Worm (Caenorhabditis elegans) whole organism, early embryonic: ENCODE measurements around the gene E02H9.6.

Experiments
- aly-1 ChIP-seq: sonication (generic microtip); optimal IDR thresholded peaks from 2 replicates; lab custom pipeline; 2016; ENCODE audit warnings: missing genetic modification characterization, missing compliant biosample characterization
- ama-1 ChIP-seq: fragments of 150-350 bp; optimal IDR thresholded peaks from 2 replicates; lab custom pipeline; 2014
- ceh-13 ChIP-seq: fragments of 200-800 bp; sonication (Bioruptor generic); optimal IDR thresholded peaks from 2 replicates; lab custom pipeline; 2018; ENCODE audit warnings: mild to moderate bottlenecking, missing genetic modification characterization, missing compliant biosample characterization
- ceh-36 ChIP-seq: sonication (generic microtip); optimal IDR thresholded peaks from 2 replicates; lab custom pipeline; 2016; ENCODE audit warnings: missing genetic modification characterization, inconsistent platforms, missing compliant biosample characterization
- flt-1 ChIP-seq: fragments of 200-800 bp; sonication (Bioruptor generic); IDR thresholded peaks from 2 replicates; pipeline ENCODE4 v1.3.6; 2022; ENCODE audit warnings: missing genetic modification characterization, missing compliant biosample characterization
- pes-1 ChIP-seq: fragments of 200-800 bp; sonication (Bioruptor generic); IDR thresholded peaks from 2 replicates; pipeline ENCODE4 v1.3.6; 2022; ENCODE audit warnings: missing genetic modification reagents, missing genetic modification characterization, missing compliant biosample characterization
- scrt-1 ChIP-seq: fragments of 200-800 bp; sonication (Bioruptor generic); IDR thresholded peaks from 2 replicates; pipeline ENCODE4 v1.3.6; 2022; ENCODE audit warnings: missing genetic modification characterization, missing compliant biosample characterization
- tbx-37 ChIP-seq: fragments of 200-800 bp; sonication (Bioruptor generic); conservative IDR thresholded peaks from 2 replicates; pipeline ENCODE4 v1.3.6; 2022; ENCODE audit warnings: missing genetic modification reagents, missing genetic modification characterization, missing compliant biosample characterization
- tra-4 ChIP-seq: sonication (generic microtip); optimal IDR thresholded peaks from 2 replicates; lab custom pipeline; 2017; ENCODE audit warnings: missing genetic modification characterization, missing compliant biosample characterization

DNA sequence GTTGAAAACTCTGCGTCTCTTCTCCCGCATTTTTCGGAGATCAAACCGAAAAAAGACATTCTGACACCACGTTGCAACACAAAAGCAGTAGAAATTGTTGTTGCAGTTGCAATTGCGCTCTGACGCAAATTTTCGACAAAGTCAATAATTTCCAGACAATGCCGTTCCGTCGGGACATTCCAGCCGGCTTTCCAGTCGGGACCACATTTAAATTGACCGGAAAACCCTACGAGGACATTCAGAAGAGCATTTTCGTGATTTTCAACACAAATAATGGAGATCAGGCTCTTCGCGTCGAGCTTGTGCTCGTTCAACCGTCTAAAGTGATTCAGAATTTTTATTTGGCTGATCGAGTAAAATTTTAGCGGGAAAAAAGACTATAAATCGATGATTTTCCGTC lies 16.9 kb upstream of the E02H9.6 start:
- no peak for TF ChIP-seq ama-1 (lab: Kevin White, UChicago)
- TF ChIP-seq ceh-13 (GFP tag; lab: Kevin White, UChicago) = no peak
- no peak for TF ChIP-seq flt-1 (GFP tag; lab: Robert Waterston, UW)
- TF ChIP-seq scrt-1 (GFP tag; lab: Robert Waterston, UW) = no peak
- TF ChIP-seq aly-1 (tag; lab: Kevin White, UChicago) = no peak
- no peak for TF ChIP-seq pes-1 (GFP tag; lab: Robert Waterston, UW)
- TF ChIP-seq tra-4 = no peak
- no peak for TF ChIP-seq tbx-37
- TF ChIP-seq ceh-36 (tag; lab: Kevin White, UChicago) = no peak
